Fruit fly (Drosophila melanogaster): ENCODE results near the gene CG14443.

CG14443 gene

DNA sequence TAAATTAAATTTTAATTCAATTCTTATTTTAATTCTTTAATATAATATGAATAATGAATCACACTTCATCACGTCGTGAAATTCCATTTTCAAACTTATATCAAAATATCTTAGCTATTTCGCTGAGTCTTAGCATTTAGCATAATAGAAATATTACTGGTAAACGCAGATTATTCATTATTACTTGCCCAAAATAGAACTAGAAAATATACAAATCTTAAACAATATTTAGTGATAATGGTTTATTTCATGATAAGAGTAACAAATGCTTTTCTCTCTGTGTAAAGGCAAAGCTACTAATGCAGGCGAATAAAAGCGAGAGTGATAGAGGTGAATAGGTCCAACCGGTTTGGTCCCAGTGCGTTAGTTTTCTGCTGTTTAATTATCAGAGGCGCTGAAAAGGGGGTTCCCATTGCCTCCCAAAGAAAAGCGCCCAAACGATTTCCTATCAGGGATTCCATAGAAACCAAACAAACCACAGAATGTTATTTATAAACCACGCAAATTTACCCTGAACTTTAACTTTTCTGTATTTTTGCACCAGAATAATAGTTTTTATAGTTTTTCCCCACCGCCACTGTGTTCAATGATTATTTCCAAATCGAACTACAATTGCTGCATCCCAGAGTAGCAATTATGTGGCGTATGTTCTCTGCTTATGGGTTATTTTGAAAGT lies 29.3 kb downstream of the CG14443 start (continued):
- TF ChIP-seq CG7357 (GFP tag; IDR thresholded peaks at IDR 0.05) (no peak), CG18011 (GFP tag; optimal IDR thresholded peaks at IDR 0.05) (no peak), stc (GFP tag; IDR thresholded peaks at IDR 0.05) (peak; percentile 59), CG8359 (GFP tag; optimal IDR thresholded peaks at IDR 0.05; ENCODE audit: borderline replicate concordance) (no peak), Lhr (GFP tag; optimal IDR thresholded peaks at IDR 0.05) (no peak), CG33213 (GFP tag; optimal IDR thresholded peaks at IDR 0.05) (no peak), tap (tag; optimal IDR thresholded peaks at IDR 0.05) (no peak), ash1 (GFP tag; optimal IDR thresholded peaks at IDR 0.05) (no peak), disco-r (GFP tag; optimal IDR thresholded peaks at IDR 0.05) (no peak), hth (optimal IDR thresholded peaks at IDR 0.05) (no peak), ara (GFP tag; IDR thresholded peaks at IDR 0.05) (no peak), CG1832 (GFP tag; optimal IDR thresholded peaks at IDR 0.05) (no peak), nerfin-1 (tag; optimal IDR thresholded peaks at IDR 0.05) (no peak), ind (GFP tag; optimal IDR thresholded peaks at IDR 0.05) (peak; percentile 60), CG12942 (GFP tag; optimal IDR thresholded peaks at IDR 0.05) (no peak), Hand (GFP tag; optimal IDR thresholded peaks at IDR 0.05) (no peak), CG10267 (tag; optimal IDR thresholded peaks at IDR 0.05) (peak; percentile 2), CG17912 (GFP tag; optimal IDR thresholded peaks at IDR 0.05) (no peak), sens (GFP tag) (peak; percentile 93), bab2 (GFP tag; optimal IDR thresholded peaks at IDR 0.05) (peak; percentile 0), CG17612 (GFP tag; IDR thresholded peaks at IDR 0.05) (no peak), Kr (GFP tag; optimal IDR thresholded peaks at IDR 0.05) (no peak), HLH4C (GFP tag; IDR thresholded peaks at IDR 0.05; ENCODE audit: partially characterized antibody) (no peak), CG17361 (GFP tag; IDR thresholded peaks at IDR 0.05) (peak; percentile 58; the same call in 1 of the 3 replicates), NK7.1 (GFP tag; optimal IDR thresholded peaks at IDR 0.05) (peak; percentile 8), esg (GFP tag; conservative IDR thresholded peaks at IDR 0.05) (peak; percentile 28), CG33557 (GFP tag; optimal IDR thresholded peaks at IDR 0.05) (no peak), Fer3 (tag; optimal IDR thresholded peaks at IDR 0.05) (peak; percentile 16), Elba2 (GFP tag; optimal IDR thresholded peaks at IDR 0.05) (no peak), run (tag; optimal IDR thresholded peaks at IDR 0.05) (no peak), mirr (GFP tag; optimal IDR thresholded peaks at IDR 0.05) (no peak), B-H1 (GFP tag; IDR thresholded peaks at IDR 0.05) (no peak), Hr78 (GFP tag; optimal IDR thresholded peaks at IDR 0.05) (peak in 1 of 2 experiments; percentile 46), CG14965 (GFP tag; optimal IDR thresholded peaks at IDR 0.05; ENCODE audit: borderline replicate concordance) (no peak), salm (tag; optimal IDR thresholded peaks at IDR 0.05) (no peak), ranshi (GFP tag; IDR thresholded peaks at IDR 0.05) (peak; percentile 38; the same call in 1 of the 2 replicates), da (GFP tag; optimal IDR thresholded peaks at IDR 0.05) (no peak), dm (GFP tag; optimal IDR thresholded peaks at IDR 0.05) (peak; percentile 18), slou (GFP tag; optimal IDR thresholded peaks at IDR 0.05) (no peak), Oaz (GFP tag; IDR thresholded peaks at IDR 0.05) (0 out of 2 replicates have a peak, but pooled peaks have one; percentile 32), Rfx (GFP tag; IDR thresholded peaks at IDR 0.05) (peak; percentile 76; the same call in 1 of the 2 replicates), CG10366 (GFP tag; IDR thresholded peaks at IDR 0.05) (peak; percentile 24; the same call in 1 of the 2 replicates), ken (GFP tag; IDR thresholded peaks at IDR 0.05) (no peak), Usf (GFP tag; optimal IDR thresholded peaks at IDR 0.05) (no peak), prd (optimal IDR thresholded peaks at IDR 0.05) (no peak), prd (GFP tag; IDR thresholded peaks at IDR 0.05) (peak; percentile 55; the same call in 2 of the 3 replicates), rib (GFP tag; IDR thresholded peaks at IDR 0.05) (no peak), H15 (GFP tag; IDR thresholded peaks at IDR 0.05) (no peak), CG9609 (GFP tag; optimal IDR thresholded peaks at IDR 0.05) (no peak), CG6689 (GFP tag; IDR thresholded peaks at IDR 0.05) (peak; percentile 53; the same call in 1 of the 2 replicates), CG4820 (GFP tag; optimal IDR thresholded peaks at IDR 0.05) (peak; percentile 13)

All from whole organism, embryonic.